Fruit fly (Drosophila melanogaster): ENCODE measurements around the gene RpS27A.

Gene RpS27A

DNA sequence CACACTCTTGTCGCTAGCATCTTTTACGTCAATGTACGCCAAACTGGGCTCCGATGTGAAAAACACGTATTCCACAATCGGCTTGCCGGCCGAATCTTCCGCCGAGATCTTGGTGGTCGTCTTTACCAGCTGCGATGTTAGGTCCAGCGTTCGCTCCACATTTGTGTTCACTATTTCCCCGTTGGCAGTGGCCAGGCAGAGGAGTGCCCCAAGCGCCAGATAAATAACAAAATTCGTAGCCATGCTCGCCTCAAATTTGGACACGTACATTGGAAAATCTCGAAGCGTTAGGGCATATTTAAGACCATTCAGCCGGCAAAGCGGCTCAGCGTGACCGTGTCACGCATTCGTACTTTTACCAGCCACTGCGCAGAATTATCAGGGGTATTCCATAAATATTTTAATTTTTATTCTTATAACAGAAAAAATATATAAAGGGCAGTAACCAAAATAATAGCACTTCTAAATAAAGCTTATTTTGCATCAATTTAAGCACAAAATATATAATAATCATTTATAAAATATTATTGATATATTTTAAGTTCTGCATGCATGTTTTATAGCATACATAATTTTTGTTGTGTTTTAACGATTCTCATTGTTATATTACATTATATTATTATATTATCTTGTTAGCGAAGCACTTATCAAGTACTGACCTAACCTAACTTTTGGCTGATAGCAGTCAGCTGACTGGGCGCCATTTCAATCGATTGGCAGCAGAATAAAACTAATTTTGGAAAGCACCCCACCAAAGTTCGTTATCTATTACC is 32.5 kb upstream of the RpS27A start, which contains the start of the genes CG33303 and dpr19:
Gene CG33303, minus strand, starts transcription at position 294 of the 773 bp plus-strand sequence.
Gene dpr19, plus strand, starts transcription at position 705 of the 773 bp plus-strand sequence.
- peak; percentile 21 for TF ChIP-seq Hr83 (GFP tag; optimal IDR thresholded peaks at IDR 0.05; ENCODE audit: poor library complexity, severe bottlenecking)
- TF ChIP-seq h (GFP tag; optimal IDR thresholded peaks at IDR 0.05) = no peak
- no peak for TF ChIP-seq jim (GFP tag; optimal IDR thresholded peaks at IDR 0.05)
- no peak for TF ChIP-seq Mio (GFP tag; optimal IDR thresholded peaks at IDR 0.05)
- TF ChIP-seq HLH106 (tag; optimal IDR thresholded peaks at IDR 0.05) = peak; percentile 69
- TF ChIP-seq Vsx2 (GFP tag; optimal IDR thresholded peaks at IDR 0.05; ENCODE audit: partially characterized antibody) = no peak
- TF ChIP-seq Sp1 (GFP tag; optimal IDR thresholded peaks at IDR 0.05) = peak; percentile 69
- TF ChIP-seq Rel (GFP tag; optimal IDR thresholded peaks at IDR 0.05) = no peak
- TF ChIP-seq Rel (tag; optimal IDR thresholded peaks at IDR 0.05) = peak; percentile 43
- TF ChIP-seq rgr (GFP tag; optimal IDR thresholded peaks at IDR 0.05) = peak; percentile 62
- TF ChIP-seq OdsH (GFP tag; optimal IDR thresholded peaks at IDR 0.05) = peak; percentile 18

- TF ChIP-seq usp (GFP tag; optimal IDR thresholded peaks at IDR 0.05) (no peak), ey (GFP tag; optimal IDR thresholded peaks at IDR 0.05) (no peak), lola (GFP tag; optimal IDR thresholded peaks at IDR 0.05) (no peak), Mio (GFP tag; optimal IDR thresholded peaks at IDR 0.05) (no peak), HLH106 (tag; optimal IDR thresholded peaks at IDR 0.05) (no peak), N (GFP tag; optimal IDR thresholded peaks at IDR 0.05) (no peak), sage (GFP tag; optimal IDR thresholded peaks at IDR 0.05) (no peak), Abd-B (GFP tag; optimal IDR thresholded peaks at IDR 0.05) (no peak), Hr83 (GFP tag; optimal IDR thresholded peaks at IDR 0.05; ENCODE audit: poor library complexity, severe bottlenecking) (no peak), CG32264 (GFP tag; optimal IDR thresholded peaks at IDR 0.05) (no peak), Sp1 (GFP tag; optimal IDR thresholded peaks at IDR 0.05) (no peak), Dif (GFP tag; optimal IDR thresholded peaks at IDR 0.05; ENCODE audit: partially characterized antibody) (no peak), dl (GFP tag; optimal IDR thresholded peaks at IDR 0.05; ENCODE audit: insufficient read depth in 1 of 2, partially characterized antibody in 2 of 2) (no peak), Myc (optimal IDR thresholded peaks at IDR 0.05) (no peak)
These were observed 31.9 kb upstream of the RpS27A start for dm6 chr2L:10376276-10376675.

dm6 chr2L:10378631-10379030 is 29.5 kb upstream of the RpS27A start:
- TF ChIP-seq foxo (GFP tag; optimal IDR thresholded peaks at IDR 0.05) (no peak), Hnf4 (GFP tag; optimal IDR thresholded peaks at IDR 0.05) (no peak)

DNA sequence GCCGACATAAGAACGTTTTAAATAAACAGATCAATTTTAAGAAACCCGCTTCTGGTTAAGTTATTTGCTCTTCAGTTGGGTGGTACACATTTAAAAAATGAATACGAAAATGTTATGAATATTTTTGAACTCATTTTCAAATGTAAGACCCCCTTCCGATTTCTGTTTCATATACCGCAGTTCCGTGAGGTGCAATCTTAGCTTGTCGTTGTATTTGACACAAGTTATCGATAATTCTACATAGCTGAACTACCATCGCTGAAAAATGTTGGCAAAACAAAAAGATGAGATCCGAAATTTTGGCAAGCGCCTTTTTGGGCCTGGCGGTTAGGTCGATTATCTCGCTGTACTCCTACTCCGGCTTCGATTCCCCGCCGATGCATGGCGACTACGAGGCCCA is 28.3 kb upstream of the RpS27A start, which contains the start of gene gny:
Gene gny, plus strand, starts transcription at position 239 of the 400 bp plus-strand sequence.
- TF ChIP-seq Mio (GFP tag; optimal IDR thresholded peaks at IDR 0.05) (no peak), Rel (GFP tag; optimal IDR thresholded peaks at IDR 0.05) (no peak), Rel (tag; optimal IDR thresholded peaks at IDR 0.05) (peak; percentile 1)

dm6 chr2L:10381890-10382450 is 26.2 kb upstream of the RpS27A start, which contains the start of gene CG5096:
CG5096 (plus strand) TSS chr2L:10382263.
- TF ChIP-seq woc (GFP tag; optimal IDR thresholded peaks at IDR 0.05) (peak; percentile 56), tai (GFP tag; optimal IDR thresholded peaks at IDR 0.05) (peak; percentile 11), Sp1 (GFP tag; optimal IDR thresholded peaks at IDR 0.05) (peak; percentile 80), GATAd (GFP tag; optimal IDR thresholded peaks at IDR 0.05) (no peak), CrebA (GFP tag; optimal IDR thresholded peaks at IDR 0.05; ENCODE audit: borderline replicate concordance) (no peak), sv (GFP tag; optimal IDR thresholded peaks at IDR 0.05) (peak; percentile 77), dsf (GFP tag; optimal IDR thresholded peaks at IDR 0.05; ENCODE audit: borderline replicate concordance) (peak; percentile 4), rgr (GFP tag; optimal IDR thresholded peaks at IDR 0.05) (peak; percentile 85), h (GFP tag; optimal IDR thresholded peaks at IDR 0.05) (peak; percentile 91), CG32264 (GFP tag; optimal IDR thresholded peaks at IDR 0.05) (peak; percentile 33), psq (GFP tag; optimal IDR thresholded peaks at IDR 0.05) (peak; percentile 59), ey (GFP tag; optimal IDR thresholded peaks at IDR 0.05) (peak; percentile 80), sage (GFP tag; optimal IDR thresholded peaks at IDR 0.05) (peak; percentile 38), Myc (optimal IDR thresholded peaks at IDR 0.05) (no peak), HLH106 (tag; optimal IDR thresholded peaks at IDR 0.05) (peak; percentile 74), Jra (GFP tag; optimal IDR thresholded peaks at IDR 0.05) (peak; percentile 31), OdsH (GFP tag; optimal IDR thresholded peaks at IDR 0.05) (peak; percentile 84), N (GFP tag; optimal IDR thresholded peaks at IDR 0.05) (no peak), fru (GFP tag; optimal IDR thresholded peaks at IDR 0.05) (peak; percentile 90), Hnf4 (GFP tag; optimal IDR thresholded peaks at IDR 0.05) (peak; percentile 67), brk (GFP tag; optimal IDR thresholded peaks at IDR 0.05) (peak; percentile 69), Rel (GFP tag; optimal IDR thresholded peaks at IDR 0.05) (no peak), Rel (tag; optimal IDR thresholded peaks at IDR 0.05) (peak; percentile 96), CG9705 (GFP tag; optimal IDR thresholded peaks at IDR 0.05) (no peak), br (GFP tag; optimal IDR thresholded peaks at IDR 0.05) (no peak), foxo (GFP tag; optimal IDR thresholded peaks at IDR 0.05) (peak; percentile 49 to 87), pan (optimal IDR thresholded peaks at IDR 0.05) (no peak)

All from whole organism, wandering third instar larva.